Worm (Caenorhabditis elegans): ENCODE measurements around the gene F30H5.3.

F30H5.3 gene

ce11 chrIII:502583-502982, 9.4 kb downstream of the F30H5.3 start (continued):
- TF ChIP-seq mep-1 (tag; optimal IDR thresholded peaks at IDR 0.05) (no peak), arid-1 (GFP tag; conservative IDR thresholded peaks at IDR 0.05) (peak; percentile 86), ztf-11 (tag; optimal IDR thresholded peaks at IDR 0.05) (no peak), lin-1 (GFP tag; IDR thresholded peaks at IDR 0.05) (peak; percentile 93), snpc-4 (tag; optimal IDR thresholded peaks at IDR 0.05) (no peak), Y105C5A.15 (GFP tag; IDR thresholded peaks at IDR 0.05) (peak; percentile 90), php-3 (GFP tag; IDR thresholded peaks at IDR 0.05) (peak; percentile 82), ceh-44 (GFP tag; IDR thresholded peaks at IDR 0.05) (peak; percentile 96), dmd-9 (GFP tag; IDR thresholded peaks at IDR 0.05) (peak; percentile 92), F26F4.8 (GFP tag; conservative IDR thresholded peaks at IDR 0.05) (peak; percentile 96), ceh-82 (tag; optimal IDR thresholded peaks at IDR 0.05) (no peak), dve-1 (tag; optimal IDR thresholded peaks at IDR 0.05; ENCODE audit: insufficient read depth) (peak; percentile 83), daf-16 (GFP tag; optimal IDR thresholded peaks at IDR 0.05) (peak; percentile 75 to 94), daf-16 (tag; optimal IDR thresholded peaks at IDR 0.05) (peak; percentile 91), nhr-77 (tag; optimal IDR thresholded peaks at IDR 0.05) (peak; percentile 68), vab-7 (GFP tag; IDR thresholded peaks at IDR 0.05) (peak; percentile 97), snpc-1.2 (GFP tag; IDR thresholded peaks at IDR 0.05) (peak; percentile 78), lir-3 (tag; optimal IDR thresholded peaks at IDR 0.05) (peak; percentile 77), mdt-29 (GFP tag; IDR thresholded peaks at IDR 0.05) (peak; percentile 84), hlh-11 (tag; optimal IDR thresholded peaks at IDR 0.05) (peak; percentile 70), tag-97 (GFP tag; IDR thresholded peaks at IDR 0.05) (no peak), fkh-10 (GFP tag; optimal IDR thresholded peaks at IDR 0.05) (peak; percentile 39), madf-5 (GFP tag; IDR thresholded peaks at IDR 0.05) (peak; percentile 80 to 96), F10B5.3 (tag; optimal IDR thresholded peaks at IDR 0.05) (peak; percentile 80), pha-4 (GFP tag; IDR thresholded peaks at IDR 0.05) (peak; percentile 92), pha-4 (tag; optimal IDR thresholded peaks at IDR 0.05) (no peak), nhr-6 (tag; optimal IDR thresholded peaks at IDR 0.05) (peak; percentile 95), nhr-25 (tag; optimal IDR thresholded peaks at IDR 0.05; ENCODE audit: borderline replicate concordance, insufficient read depth) (no peak), set-16 (GFP tag; IDR thresholded peaks at IDR 0.05) (peak; percentile 43; the same call in 1 of the 2 replicates), duxl-1 (tag; optimal IDR thresholded peaks at IDR 0.05; ENCODE audit: poor library complexity) (peak; percentile 81), egl-27 (tag; optimal IDR thresholded peaks at IDR 0.05) (no peak), D1046.2 (GFP tag; IDR thresholded peaks at IDR 0.05) (peak; percentile 81), cey-2 (tag; optimal IDR thresholded peaks at IDR 0.05; ENCODE audit: borderline replicate concordance, insufficient read depth) (no peak), ceh-62 (tag; optimal IDR thresholded peaks at IDR 0.05) (no peak), sdz-12 (GFP tag; optimal IDR thresholded peaks at IDR 0.05) (peak; percentile 48), saeg-2 (GFP tag; IDR thresholded peaks at IDR 0.05) (peak; percentile 81; the same call in 1 of the 2 replicates), dmd-8 (GFP tag; IDR thresholded peaks at IDR 0.05) (peak; percentile 84), zfp-3 (GFP tag; conservative IDR thresholded peaks at IDR 0.05) (peak; percentile 85), ceh-32 (tag; optimal IDR thresholded peaks at IDR 0.05; ENCODE audit: poor library complexity) (no peak), F44E2.7 (GFP tag; IDR thresholded peaks at IDR 0.05) (peak; percentile 83; the same call in 1 of the 2 replicates), ceh-20 (GFP tag; IDR thresholded peaks at IDR 0.05) (peak; percentile 87), dpl-1 (GFP tag; optimal IDR thresholded peaks at IDR 0.05) (peak; percentile 57), nhr-11 (tag; optimal IDR thresholded peaks at IDR 0.05) (peak; percentile 67), gei-8 (GFP tag; optimal IDR thresholded peaks at IDR 0.05) (peak; percentile 70), nhr-41 (GFP tag; IDR thresholded peaks at IDR 0.05) (peak; percentile 87), mxl-3 (GFP tag; optimal IDR thresholded peaks at IDR 0.05) (peak; percentile 82), ztf-7 (tag; optimal IDR thresholded peaks at IDR 0.05) (peak; percentile 85), nhr-10 (tag; optimal IDR thresholded peaks at IDR 0.05) (no peak), lin-38 (GFP tag; IDR thresholded peaks at IDR 0.05) (peak; percentile 85), unc-62 (GFP tag; optimal IDR thresholded peaks at IDR 0.05 in 1 of 2) (peak in 1 of 2 experiments; percentile 93), unc-62 (tag; optimal IDR thresholded peaks at IDR 0.05) (no peak)
